Worm (Caenorhabditis elegans): ENCODE results near the gene Y75B8A.6.
"Not testable (repeated sequence)": the region's sequence is repeated elsewhere in the genome, so short reads cannot be mapped to it uniquely, and the experiment has no call there.

Y75B8A.6 gene

ce11 chrIII:12130052-12130451 lies at the start of gene Y75B8A.6:
Gene Y75B8A.6 (minus strand): TSS chrIII:12130343.
- TF ChIP-seq B0310.2 (tag; optimal IDR thresholded peaks at IDR 0.05) = no peak
- no peak for TF ChIP-seq aly-1 (tag; optimal IDR thresholded peaks at IDR 0.05)
- no peak for TF ChIP-seq ets-7 (tag; optimal IDR thresholded peaks at IDR 0.05)
- TF ChIP-seq tbx-37 (GFP tag; conservative IDR thresholded peaks at IDR 0.05) = no peak
- no peak for TF ChIP-seq ama-1 (optimal IDR thresholded peaks at IDR 0.05)
- no peak for TF ChIP-seq sea-1 (GFP tag; conservative IDR thresholded peaks at IDR 0.05)
- no peak for TF ChIP-seq hnd-1 (tag; optimal IDR thresholded peaks at IDR 0.05)
- TF ChIP-seq tra-4 (tag; optimal IDR thresholded peaks at IDR 0.05) = no peak
- TF ChIP-seq pes-1 (GFP tag; IDR thresholded peaks at IDR 0.05) = no peak
- TF ChIP-seq flt-1 (GFP tag; IDR thresholded peaks at IDR 0.05) = no peak
- TF ChIP-seq tbx-11 (GFP tag; IDR thresholded peaks at IDR 0.05) = no peak

ce11 chrIII:12178121-12178520 lies 48.0 kb upstream of the Y75B8A.6 start:
- TF ChIP-seq F13C5.2 (tag; optimal IDR thresholded peaks at IDR 0.05) = peak; percentile 6
- no peak for TF ChIP-seq sea-1 (GFP tag; conservative IDR thresholded peaks at IDR 0.05)
- no peak for TF ChIP-seq aly-1 (tag; optimal IDR thresholded peaks at IDR 0.05)
- no peak for TF ChIP-seq B0310.2 (tag; optimal IDR thresholded peaks at IDR 0.05)
- no peak for TF ChIP-seq tbx-11 (GFP tag; IDR thresholded peaks at IDR 0.05)

DNA sequence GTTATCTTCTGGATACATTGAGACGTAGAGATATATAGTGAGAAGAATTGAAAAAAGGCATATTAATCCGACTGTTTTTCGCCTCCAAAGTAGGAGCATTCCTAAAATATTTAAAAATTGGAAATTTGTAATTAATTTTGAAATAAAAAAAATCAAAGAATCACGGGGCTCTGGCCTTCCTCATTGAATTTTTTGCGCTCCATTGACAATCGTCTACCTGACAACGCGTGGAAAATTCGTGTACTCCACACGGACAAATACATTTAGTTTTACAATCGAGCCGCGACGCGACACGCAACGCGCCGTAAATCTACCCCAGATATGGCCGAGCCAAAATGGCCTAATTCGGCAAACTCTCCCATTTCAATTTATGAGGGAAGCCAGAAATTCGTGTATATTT lies 47.0 kb upstream of the Y75B8A.6 start, which contains the start of gene gly-11:
gly-11 (minus strand) TSS at position 101 of the 400 bp plus-strand sequence.
- TF ChIP-seq tbx-11 (GFP tag; IDR thresholded peaks at IDR 0.05); hnd-1 (tag; optimal IDR thresholded peaks at IDR 0.05); B0310.2 (tag; optimal IDR thresholded peaks at IDR 0.05): not testable (repeated sequence)

ce11 chrIII:12167030-12167429 lies 36.9 kb upstream of the Y75B8A.6 start:
- TF ChIP-seq ceh-13 (GFP tag; optimal IDR thresholded peaks at IDR 0.05) (no peak), ets-7 (tag; optimal IDR thresholded peaks at IDR 0.05) (no peak), scrt-1 (GFP tag; IDR thresholded peaks at IDR 0.05) (no peak), tbx-11 (GFP tag; IDR thresholded peaks at IDR 0.05) (no peak), B0310.2 (tag; optimal IDR thresholded peaks at IDR 0.05) (no peak), pes-1 (GFP tag; IDR thresholded peaks at IDR 0.05) (no peak), ceh-36 (tag; optimal IDR thresholded peaks at IDR 0.05) (no peak), sea-1 (GFP tag; conservative IDR thresholded peaks at IDR 0.05) (no peak), hmbx-1 (tag; optimal IDR thresholded peaks at IDR 0.05) (no peak), aly-1 (tag; optimal IDR thresholded peaks at IDR 0.05) (no peak), ama-1 (optimal IDR thresholded peaks at IDR 0.05) (no peak), tra-4 (tag; optimal IDR thresholded peaks at IDR 0.05) (no peak), hnd-1 (tag; optimal IDR thresholded peaks at IDR 0.05) (no peak), tbx-37 (GFP tag; conservative IDR thresholded peaks at IDR 0.05) (no peak), hmg-4 (GFP tag; optimal IDR thresholded peaks at IDR 0.05) (no peak), F13C5.2 (tag; optimal IDR thresholded peaks at IDR 0.05) (no peak), flt-1 (GFP tag; IDR thresholded peaks at IDR 0.05) (no peak)

DNA sequence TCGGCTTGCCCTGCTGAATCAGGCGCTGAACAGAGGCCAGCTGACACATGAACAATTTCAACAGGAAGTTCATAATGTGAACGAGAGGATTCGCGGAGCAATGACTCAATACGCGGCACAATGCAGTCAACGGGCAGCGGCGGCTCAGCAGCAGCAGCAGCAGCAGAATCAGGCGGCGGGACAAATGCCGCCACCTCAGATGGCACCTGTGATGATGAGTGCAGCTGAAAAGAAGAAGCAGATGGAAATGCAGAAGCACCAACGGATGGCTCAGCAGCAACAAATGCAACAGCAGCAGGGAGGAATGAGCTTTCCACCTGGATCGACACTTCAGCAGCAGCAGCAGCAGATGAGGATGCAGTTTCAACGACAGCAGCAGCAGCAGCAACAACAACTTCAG lies 35.2 kb upstream of the Y75B8A.6 start:
- no peak for TF ChIP-seq ama-1 (optimal IDR thresholded peaks at IDR 0.05)

DNA sequence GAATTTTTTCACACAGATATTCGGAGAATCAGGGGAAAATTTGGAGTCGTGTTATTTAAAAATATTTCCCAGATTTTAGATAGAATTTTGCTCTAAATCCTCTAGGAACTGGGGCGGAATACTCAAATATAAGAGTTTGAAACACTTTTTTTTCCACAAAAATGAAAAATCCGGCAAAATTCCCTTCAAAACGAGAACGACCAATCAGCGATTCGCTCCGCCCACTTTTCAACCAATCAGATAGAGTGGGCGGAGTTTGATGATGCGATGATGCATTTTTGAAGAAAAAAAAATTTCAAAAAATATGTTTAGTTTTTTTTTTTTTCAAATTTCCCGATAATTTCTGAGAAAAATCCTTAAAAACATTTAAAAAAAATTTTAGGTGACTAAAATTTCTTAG lies 34.3 kb upstream of the Y75B8A.6 start:
- TF ChIP-seq aly-1 (tag; optimal IDR thresholded peaks at IDR 0.05) (no peak), hmg-4 (GFP tag; optimal IDR thresholded peaks at IDR 0.05) (no peak), ets-7 (tag; optimal IDR thresholded peaks at IDR 0.05) (no peak), tra-4 (tag; optimal IDR thresholded peaks at IDR 0.05) (no peak), scrt-1 (GFP tag; IDR thresholded peaks at IDR 0.05) (no peak), flt-1 (GFP tag; IDR thresholded peaks at IDR 0.05) (no peak), pes-1 (GFP tag; IDR thresholded peaks at IDR 0.05) (no peak), hmbx-1 (tag; optimal IDR thresholded peaks at IDR 0.05) (no peak), sea-1 (GFP tag; conservative IDR thresholded peaks at IDR 0.05) (no peak), ceh-13 (GFP tag; optimal IDR thresholded peaks at IDR 0.05) (no peak), F13C5.2 (tag; optimal IDR thresholded peaks at IDR 0.05) (no peak), hnd-1 (tag; optimal IDR thresholded peaks at IDR 0.05) (no peak)

ce11 chrIII:12160929-12161328 lies 30.8 kb upstream of the Y75B8A.6 start:
- TF ChIP-seq F13C5.2 (tag; optimal IDR thresholded peaks at IDR 0.05) (no peak), flt-1 (GFP tag; IDR thresholded peaks at IDR 0.05) (no peak), hnd-1 (tag; optimal IDR thresholded peaks at IDR 0.05) (no peak), pes-1 (GFP tag; IDR thresholded peaks at IDR 0.05) (no peak), tbx-37 (GFP tag; conservative IDR thresholded peaks at IDR 0.05) (no peak), ceh-13 (GFP tag; optimal IDR thresholded peaks at IDR 0.05) (no peak), B0310.2 (tag; optimal IDR thresholded peaks at IDR 0.05) (no peak), ceh-36 (tag; optimal IDR thresholded peaks at IDR 0.05) (no peak), scrt-1 (GFP tag; IDR thresholded peaks at IDR 0.05) (no peak), aly-1 (tag; optimal IDR thresholded peaks at IDR 0.05) (no peak), ets-7 (tag; optimal IDR thresholded peaks at IDR 0.05) (no peak), tbx-11 (GFP tag; IDR thresholded peaks at IDR 0.05) (no peak), ama-1 (optimal IDR thresholded peaks at IDR 0.05) (no peak), hmg-4 (GFP tag; optimal IDR thresholded peaks at IDR 0.05) (no peak), hmbx-1 (tag; optimal IDR thresholded peaks at IDR 0.05) (no peak), sea-1 (GFP tag; conservative IDR thresholded peaks at IDR 0.05) (no peak), tra-4 (tag; optimal IDR thresholded peaks at IDR 0.05) (no peak)

DNA sequence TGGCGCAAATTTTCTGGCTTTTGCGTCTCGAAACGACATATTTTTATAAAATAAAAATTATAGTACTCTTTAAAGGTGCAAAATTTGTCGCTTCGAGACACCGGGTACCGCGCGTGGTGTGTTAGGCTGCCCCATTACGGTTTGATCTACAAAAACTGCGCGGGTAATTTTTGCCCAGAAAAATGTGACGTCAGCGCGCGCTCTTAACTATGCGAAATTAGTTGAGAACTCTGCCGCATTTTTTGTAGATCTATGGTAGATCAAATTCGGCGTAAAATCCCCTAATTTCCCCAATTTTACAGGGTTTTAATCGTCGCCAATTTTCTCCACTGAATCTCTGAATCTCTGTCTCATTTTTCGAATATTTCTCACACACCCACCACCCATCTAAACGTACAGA lies 30.3 kb upstream of the Y75B8A.6 start, which contains the start of gene Y75B8A.8:
Y75B8A.8 (plus strand) TSS at position 301 of the 400 bp plus-strand sequence.
- TF ChIP-seq ets-7 (tag; optimal IDR thresholded peaks at IDR 0.05) (no peak), flt-1 (GFP tag; IDR thresholded peaks at IDR 0.05) (no peak), ceh-13 (GFP tag; optimal IDR thresholded peaks at IDR 0.05) (no peak), tbx-11 (GFP tag; IDR thresholded peaks at IDR 0.05) (no peak), pes-1 (GFP tag; IDR thresholded peaks at IDR 0.05) (no peak), aly-1 (tag; optimal IDR thresholded peaks at IDR 0.05) (no peak), B0310.2 (tag; optimal IDR thresholded peaks at IDR 0.05) (no peak), sea-1 (GFP tag; conservative IDR thresholded peaks at IDR 0.05) (no peak), scrt-1 (GFP tag; IDR thresholded peaks at IDR 0.05) (no peak), ama-1 (optimal IDR thresholded peaks at IDR 0.05) (no peak), tbx-37 (GFP tag; conservative IDR thresholded peaks at IDR 0.05) (no peak), hmg-4 (GFP tag; optimal IDR thresholded peaks at IDR 0.05) (no peak), tra-4 (tag; optimal IDR thresholded peaks at IDR 0.05) (no peak), hnd-1 (tag; optimal IDR thresholded peaks at IDR 0.05) (no peak), ceh-36 (tag; optimal IDR thresholded peaks at IDR 0.05) (no peak), F13C5.2 (tag; optimal IDR thresholded peaks at IDR 0.05) (no peak), hmbx-1 (tag; optimal IDR thresholded peaks at IDR 0.05) (no peak)

Data from whole organism, early embryonic.